Fruit fly (Drosophila melanogaster) whole organism, embryonic: ENCODE results near the gene CG31798.

Experiments used
- Ada2b ChIP-seq: fragments of 200-800 bp; sonication (Bioruptor generic); IDR thresholded peaks from 2 replicates; pipeline ENCODE4 v1.3.6; 2022; ENCODE audit warnings: missing biosample characterization, missing genetic modification characterization
- Blimp-1 ChIP-seq: fragments of 200-800 bp; sonication (Bioruptor generic); optimal IDR thresholded peaks from 3 replicates; lab custom pipeline; 2018; ENCODE audit warnings: missing biosample characterization, missing genetic modification characterization, mild to moderate bottlenecking, moderate library complexity, missing genetic modification reagents
- BtbVII ChIP-seq: fragments of 200-800 bp; sonication (Bioruptor generic); optimal IDR thresholded peaks from 3 replicates; lab custom pipeline; 2017; ENCODE audit warnings: missing biosample characterization, mild to moderate bottlenecking, missing genetic modification characterization
- CG11504 ChIP-seq: fragments of 200-800 bp; sonication (Bioruptor generic); optimal IDR thresholded peaks from 3 replicates; lab custom pipeline; 2019; ENCODE audit warnings: missing biosample characterization, mild to moderate bottlenecking, missing genetic modification characterization, moderate library complexity
- CG11723 ChIP-seq: fragments of 200-800 bp; sonication (Bioruptor generic); optimal IDR thresholded peaks from 2 replicates; lab custom pipeline; 2017; ENCODE audit warnings: missing biosample characterization, mild to moderate bottlenecking, missing genetic modification characterization
- CG14710 ChIP-seq: fragments of 200-800 bp; sonication (Bioruptor generic); optimal IDR thresholded peaks from 3 replicates; lab custom pipeline; 2019; ENCODE audit warnings: missing biosample characterization, mild to moderate bottlenecking, missing genetic modification characterization, moderate library complexity
- CG1529 ChIP-seq: fragments of 200-800 bp; sonication (Bioruptor generic); optimal IDR thresholded peaks from 3 replicates; lab custom pipeline; 2018; ENCODE audit warnings: missing biosample characterization, missing genetic modification characterization
- CG15601 ChIP-seq: fragments of 200-800 bp; sonication (Bioruptor generic); optimal IDR thresholded peaks from 3 replicates; lab custom pipeline; 2019; ENCODE audit warnings: missing biosample characterization, mild to moderate bottlenecking, missing genetic modification characterization, moderate library complexity
- CG16863 ChIP-seq: fragments of 200-800 bp; sonication (Bioruptor generic); optimal IDR thresholded peaks from 3 replicates; lab custom pipeline; 2016; ENCODE audit warnings: missing biosample characterization, missing genetic modification characterization
- CG17186 ChIP-seq: fragments of 200-800 bp; sonication (Bioruptor generic); optimal IDR thresholded peaks from 3 replicates; lab custom pipeline; 2017; ENCODE audit warnings: missing biosample characterization, missing genetic modification reagents, missing genetic modification characterization
- CG17802 ChIP-seq: fragments of 200-800 bp; sonication (Bioruptor generic); optimal IDR thresholded peaks from 2 replicates; lab custom pipeline; 2018; ENCODE audit warnings: missing biosample characterization, mild to moderate bottlenecking, missing genetic modification characterization, moderate library complexity
- CG1792 ChIP-seq: fragments of 200-800 bp; sonication (Bioruptor generic); optimal IDR thresholded peaks from 2 replicates; lab custom pipeline; 2016; ENCODE audit warnings: missing biosample characterization, missing genetic modification characterization
- CG18011 ChIP-seq: fragments of 200-800 bp; sonication (Bioruptor generic); optimal IDR thresholded peaks from 2 replicates; lab custom pipeline; 2017; ENCODE audit warnings: missing biosample characterization, missing genetic modification characterization, mild to moderate bottlenecking, moderate library complexity, missing genotype
- CG2199 ChIP-seq: fragments of 200-800 bp; sonication (Bioruptor generic); IDR thresholded peaks from 3 replicates; pipeline ENCODE4 v1.3.6; 2022; ENCODE audit warnings: missing biosample characterization, missing genetic modification characterization
- CG30403 ChIP-seq: fragments of 200-800 bp; sonication (Bioruptor generic); optimal IDR thresholded peaks from 3 replicates; lab custom pipeline; 2016; ENCODE audit warnings: missing biosample characterization, missing genetic modification characterization
- CG3281 ChIP-seq: fragments of 200-800 bp; sonication (Bioruptor generic); optimal IDR thresholded peaks from 3 replicates; lab custom pipeline; 2017; ENCODE audit warnings: missing biosample characterization, mild to moderate bottlenecking, missing genetic modification characterization
- CG33557 ChIP-seq: fragments of 200-800 bp; sonication (Bioruptor generic); optimal IDR thresholded peaks from 2 replicates; lab custom pipeline; 2019; ENCODE audit warnings: missing biosample characterization, mild to moderate bottlenecking, missing genetic modification characterization, moderate library complexity
- CG4707 ChIP-seq: fragments of 200-800 bp; sonication (Bioruptor generic); optimal IDR thresholded peaks from 2 replicates; lab custom pipeline; 2018; ENCODE audit warnings: missing biosample characterization, mild to moderate bottlenecking, missing genetic modification characterization, moderate library complexity
- CG4730 ChIP-seq: fragments of 200-800 bp; sonication (Bioruptor generic); IDR thresholded peaks from 2 replicates; pipeline ENCODE4 v1.3.6; 2022; ENCODE audit warnings: missing biosample characterization, missing genetic modification characterization
- CG4820 ChIP-seq: fragments of 200-800 bp; sonication (Bioruptor generic); optimal IDR thresholded peaks from 3 replicates; lab custom pipeline; 2016; ENCODE audit warnings: missing biosample characterization, missing genetic modification characterization
- CG4854 ChIP-seq: fragments of 200-800 bp; sonication (Bioruptor generic); optimal IDR thresholded peaks from 2 replicates; lab custom pipeline; 2016; ENCODE audit warnings: missing biosample characterization, missing genetic modification characterization, inconsistent platforms
- CG6791 ChIP-seq: fragments of 200-800 bp; sonication (Bioruptor generic); IDR thresholded peaks from 3 replicates; pipeline ENCODE4 v1.3.6; 2022; ENCODE audit warnings: missing biosample characterization, missing genetic modification characterization; ENCODE audit not compliant: partially characterized antibody
- CG6854 ChIP-seq: fragments of 200-800 bp; sonication (Bioruptor generic); optimal IDR thresholded peaks from 3 replicates; lab custom pipeline; 2017; ENCODE audit warnings: missing biosample characterization, mild to moderate bottlenecking, missing genetic modification characterization
- CG9609 ChIP-seq: fragments of 200-800 bp; sonication (Bioruptor generic); optimal IDR thresholded peaks from 3 replicates; lab custom pipeline; 2016; ENCODE audit warnings: missing biosample characterization, missing genetic modification characterization
- E2f1 ChIP-seq: fragments of 200-800 bp; sonication (Bioruptor generic); IDR thresholded peaks from 2 replicates; pipeline ENCODE4 v1.3.6; 2022; ENCODE audit warnings: missing biosample characterization, missing genetic modification characterization
- HLH3B ChIP-seq: fragments of 200-800 bp; sonication (Bioruptor generic); IDR thresholded peaks from 2 replicates; pipeline ENCODE4 v1.3.6; 2022; ENCODE audit warnings: missing biosample characterization, missing genetic modification characterization
- Hand ChIP-seq: fragments of 200-800 bp; sonication (Bioruptor generic); optimal IDR thresholded peaks from 2 replicates; lab custom pipeline; 2017; ENCODE audit warnings: mild to moderate bottlenecking, missing biosample characterization, missing genetic modification reagents, missing genetic modification characterization
- Hr51 ChIP-seq, 2 experiments: fragments of 200-800 bp; sonication (Bioruptor generic); optimal IDR thresholded peaks; 2 replicates in 1 of 2; 3 replicates in 1 of 2; lab custom pipeline; 2016 to 2018; ENCODE audit warnings: missing biosample characterization in 2 of 2, missing genetic modification characterization in 2 of 2, mild to moderate bottlenecking in 1 of 2, moderate library complexity in 1 of 2
- NC2β ChIP-seq: fragments of 200-800 bp; sonication (Bioruptor generic); optimal IDR thresholded peaks from 2 replicates; lab custom pipeline; 2016; ENCODE audit warnings: missing biosample characterization, missing genetic modification characterization
- Oli ChIP-seq: fragments of 200-800 bp; sonication (Bioruptor generic); optimal IDR thresholded peaks from 2 replicates; lab custom pipeline; 2018; ENCODE audit warnings: missing biosample characterization, mild to moderate bottlenecking, missing genetic modification characterization, moderate library complexity
- Opbp ChIP-seq: fragments of 200-800 bp; sonication (Bioruptor generic); IDR thresholded peaks from 3 replicates; pipeline ENCODE4 v1.3.6; 2022; ENCODE audit warnings: missing biosample characterization, missing genetic modification characterization; ENCODE audit not compliant: partially characterized antibody
- Scr ChIP-seq: fragments of 200-800 bp; sonication (Bioruptor generic); IDR thresholded peaks from 2 replicates; pipeline ENCODE4 v1.3.6; 2022; ENCODE audit warnings: missing biosample characterization, missing genetic modification characterization; ENCODE audit not compliant: partially characterized antibody
- Trl ChIP-seq, 3 experiments: fragments of >200 bp in 2 of 3; fragments of 200-800 bp in 1 of 3; sonication (Bioruptor generic) in 1 of 3; optimal IDR thresholded peaks; 2 replicates in 1 of 3; 3 replicates in 2 of 3; lab custom pipeline; 2016 to 2017; ENCODE audit warnings: missing biosample characterization in 1 of 3, missing genetic modification characterization in 1 of 3
- ac ChIP-seq: fragments of 200-800 bp; sonication (Bioruptor generic); optimal IDR thresholded peaks from 3 replicates; lab custom pipeline; 2017; ENCODE audit warnings: missing biosample characterization, mild to moderate bottlenecking, missing genetic modification characterization
- ato ChIP-seq: fragments of 200-800 bp; sonication (Bioruptor generic); IDR thresholded peaks from 2 replicates; pipeline ENCODE4 v1.3.6; 2022; ENCODE audit warnings: missing biosample characterization, missing genetic modification characterization; ENCODE audit not compliant: partially characterized antibody
- bbx ChIP-seq: fragments of 200-800 bp; sonication (Bioruptor generic); IDR thresholded peaks from 2 replicates; pipeline ENCODE4 v1.3.6; 2022; ENCODE audit warnings: missing biosample characterization, missing genetic modification characterization; ENCODE audit not compliant: partially characterized antibody
- chm ChIP-seq: fragments of 200-800 bp; sonication (Bioruptor generic); IDR thresholded peaks from 2 replicates; pipeline ENCODE4 v1.3.6; 2022; ENCODE audit warnings: missing biosample characterization, missing genetic modification characterization
- ci ChIP-seq: fragments of 200-800 bp; sonication (Bioruptor generic); IDR thresholded peaks from 3 replicates; pipeline ENCODE4 v1.3.6; 2022; ENCODE audit warnings: missing biosample characterization, missing genetic modification characterization
- dan ChIP-seq: fragments of 200-800 bp; sonication (Bioruptor generic); IDR thresholded peaks from 2 replicates; pipeline ENCODE4 v1.3.6; 2022; ENCODE audit warnings: missing biosample characterization, missing genetic modification characterization
- danr ChIP-seq: fragments of 200-800 bp; sonication (Bioruptor generic); IDR thresholded peaks from 2 replicates; pipeline ENCODE4 v1.3.6; 2022; ENCODE audit warnings: missing biosample characterization, missing genetic modification characterization
- eve ChIP-seq, 2 experiments: fragments of >200 bp; optimal IDR thresholded peaks; 2 replicates each; lab custom pipeline; 2017; ENCODE audit warnings: missing biosample characterization in 2 of 2, missing genetic modification characterization in 2 of 2
- insv ChIP-seq, 2 experiments: fragments of 200-800 bp; sonication (Bioruptor generic); optimal IDR thresholded peaks; 3 replicates each; lab custom pipeline; 2016 to 2018; ENCODE audit warnings: missing biosample characterization in 2 of 2, missing genetic modification characterization in 2 of 2
- kay ChIP-seq: fragments of 200-800 bp; sonication (Bioruptor generic); optimal IDR thresholded peaks from 2 replicates; lab custom pipeline; 2016; ENCODE audit warnings: missing biosample characterization, missing genetic modification characterization
- lola ChIP-seq, 3 experiments: fragments of >200 bp in 2 of 3; fragments of 200-800 bp in 1 of 3; sonication (Bioruptor generic) in 1 of 3; optimal IDR thresholded peaks; 2 replicates each; lab custom pipeline; 2017 to 2019; ENCODE audit warnings: missing biosample characterization in 3 of 3, missing genetic modification characterization in 3 of 3, mild to moderate bottlenecking in 1 of 3, moderate library complexity in 1 of 3
- repo ChIP-seq: fragments of 200-800 bp; sonication (Bioruptor generic); optimal IDR thresholded peaks from 2 replicates; lab custom pipeline; 2016; ENCODE audit warnings: missing biosample characterization, missing genetic modification characterization
- salm ChIP-seq: fragments of 200-800 bp; sonication (Bioruptor generic); optimal IDR thresholded peaks from 2 replicates; lab custom pipeline; 2018; ENCODE audit warnings: missing biosample characterization, mild to moderate bottlenecking, missing genetic modification characterization
- scrt ChIP-seq: fragments of 200-800 bp; sonication (Bioruptor generic); optimal IDR thresholded peaks from 2 replicates; lab custom pipeline; 2018; ENCODE audit warnings: missing biosample characterization, mild to moderate bottlenecking, missing genetic modification characterization, moderate library complexity
- sr ChIP-seq: fragments of 200-800 bp; sonication (Bioruptor generic); IDR thresholded peaks from 3 replicates; pipeline ENCODE4 v1.3.6; 2022; ENCODE audit warnings: missing biosample characterization, missing genetic modification characterization
- ssp ChIP-seq: fragments of 200-800 bp; sonication (Bioruptor generic); IDR thresholded peaks from 2 replicates; pipeline ENCODE4 v1.3.6; 2022; ENCODE audit warnings: missing biosample characterization, missing genetic modification characterization
- trh ChIP-seq: fragments of 200-800 bp; sonication (Bioruptor generic); optimal IDR thresholded peaks from 2 replicates; lab custom pipeline; 2016; ENCODE audit warnings: missing biosample characterization, missing genetic modification characterization

The CG31798 gene

dm6 chr2L:19376145-19376544 lies 17.8 kb upstream of the CG31798 start (continued):
- TF ChIP-seq Oli (tag; lab: Kevin White, UChicago) (peak; percentile 11), sr (GFP tag; lab: Robert Waterston, UW) (no peak), CG4854 (GFP tag; lab: Kevin White, UChicago) (no peak), CG14710 (peak; percentile 50), CG11723 (GFP tag; lab: Kevin White, UChicago) (peak; percentile 14), Blimp-1 (GFP tag; lab: Kevin White, UChicago) (peak; percentile 56), CG1529 (GFP tag; lab: Kevin White, UChicago) (peak; percentile 14), salm (tag; lab: Kevin White, UChicago) (no peak), CG6854 (GFP tag; lab: Kevin White, UChicago) (no peak), CG16863 (GFP tag; lab: Kevin White, UChicago) (no peak), ci (GFP tag; lab: Robert Waterston, UW) (peak; percentile 76), CG9609 (no peak), danr (GFP tag; lab: Robert Waterston, UW) (no peak), CG1792 (GFP tag; lab: Kevin White, UChicago) (no peak), kay (no peak), CG17802 (no peak), CG15601 (tag; lab: Kevin White, UChicago) (no peak), CG30403 (peak; percentile 13), CG11504 (peak; percentile 15), Opbp (GFP tag; lab: Robert Waterston, UW) (no peak), ac (GFP tag; lab: Kevin White, UChicago) (no peak), CG3281 (GFP tag; lab: Kevin White, UChicago) (no peak), chm (peak; percentile 41; the same call in 1 of the 2 replicates), ssp (GFP tag; lab: Robert Waterston, UW) (no peak), CG4730 (GFP tag; lab: Robert Waterston, UW) (0 out of 2 replicates have a peak, but pooled peaks have one; percentile 4), CG18011 (no peak), Hr51 (GFP tag; optimal IDR thresholded peaks at IDR 0.05; lab: Kevin White, UChicago) (no peak), dan (GFP tag; lab: Robert Waterston, UW) (0 out of 2 replicates have a peak, but pooled peaks have one; percentile 6), E2f1 (GFP tag; lab: Robert Waterston, UW) (no peak; the same call in 1 of the 2 replicates), CG6791 (GFP tag; lab: Robert Waterston, UW) (no peak), BtbVII (GFP tag; lab: Kevin White, UChicago) (no peak), CG33557 (GFP tag; lab: Kevin White, UChicago) (peak; percentile 43), CG2199 (no peak), eve (GFP tag; optimal IDR thresholded peaks at IDR 0.05; lab: Kevin White, UChicago) (no peak), insv (GFP tag; optimal IDR thresholded peaks at IDR 0.05; lab: Kevin White, UChicago) (no peak), CG4820 (GFP tag; lab: Kevin White, UChicago) (peak; percentile 24), bbx (no peak), Ada2b (GFP tag; lab: Robert Waterston, UW) (no peak), CG17186 (no peak), Hand (GFP tag; lab: Kevin White, UChicago) (no peak), lola (GFP tag; optimal IDR thresholded peaks at IDR 0.05; lab: Kevin White, UChicago) (peak in 1 of 3 experiments; percentile 67), Trl (optimal IDR thresholded peaks at IDR 0.05; lab: Kevin White, UChicago) (no peak), Trl (GFP tag; optimal IDR thresholded peaks at IDR 0.05; lab: Kevin White, UChicago) (no peak), repo (no peak), NC2β (GFP tag; lab: Kevin White, UChicago) (peak; percentile 20), CG4707 (GFP tag; lab: Kevin White, UChicago) (no peak), trh (GFP tag; lab: Kevin White, UChicago) (no peak), HLH3B (0 out of 2 replicates have a peak, but pooled peaks have one; percentile 15), ato (GFP tag; lab: Robert Waterston, UW) (no peak), Scr (no peak), scrt (GFP tag; lab: Kevin White, UChicago) (no peak)
